Fruit fly (Drosophila melanogaster): ENCODE measurements around the gene CG15252.

DNA sequence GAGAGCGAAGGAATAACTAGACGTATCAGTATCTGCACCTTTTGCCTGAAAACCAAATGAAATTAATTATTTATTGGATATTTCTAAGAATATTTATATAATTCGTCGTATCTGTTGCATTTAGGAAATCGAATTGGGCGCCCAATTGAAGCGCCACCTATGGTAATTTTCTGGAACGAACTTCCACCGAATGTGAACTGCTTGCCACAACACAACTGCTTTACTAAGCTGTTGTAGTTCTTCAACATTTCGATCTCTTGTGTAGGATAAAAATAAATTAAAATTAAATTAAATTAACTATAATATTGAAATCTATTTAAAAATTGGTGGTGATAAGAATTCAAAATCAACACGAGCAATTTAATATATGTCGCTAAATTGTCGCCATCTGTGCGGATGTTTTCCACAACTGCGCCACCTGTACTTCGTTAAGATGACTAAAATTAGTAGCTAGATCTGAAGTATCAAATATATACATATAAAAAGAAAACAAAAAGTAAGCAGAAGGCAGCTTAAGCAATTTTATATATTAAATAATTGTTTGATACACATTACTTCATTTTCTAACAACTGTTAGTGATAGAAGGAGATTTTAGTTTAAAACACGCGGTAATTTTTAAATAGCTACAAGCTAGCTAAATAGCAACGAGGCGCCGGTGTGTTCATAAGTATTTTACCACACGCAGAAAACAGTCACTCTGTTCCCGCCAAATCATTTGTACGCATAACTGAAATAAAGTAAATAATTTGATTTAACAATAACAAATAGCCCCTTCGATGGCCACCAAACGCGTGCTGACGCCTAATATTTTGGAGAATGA lies 29.6 kb upstream of the CG15252 start, which contains the start of gene Dna2:
- TF ChIP-seq CG9705 (GFP tag; optimal IDR thresholded peaks at IDR 0.05) (no peak), sv (GFP tag; optimal IDR thresholded peaks at IDR 0.05) (no peak), h (GFP tag; optimal IDR thresholded peaks at IDR 0.05) (no peak), CG32264 (GFP tag; optimal IDR thresholded peaks at IDR 0.05) (no peak), Hr78 (GFP tag; optimal IDR thresholded peaks at IDR 0.05) (no peak), psq (GFP tag; optimal IDR thresholded peaks at IDR 0.05) (no peak), jim (GFP tag; optimal IDR thresholded peaks at IDR 0.05) (no peak), Myc (optimal IDR thresholded peaks at IDR 0.05) (peak; percentile 82), usp (GFP tag; optimal IDR thresholded peaks at IDR 0.05) (no peak), tai (GFP tag; optimal IDR thresholded peaks at IDR 0.05) (no peak), Rel (GFP tag; optimal IDR thresholded peaks at IDR 0.05) (no peak), Rel (tag; optimal IDR thresholded peaks at IDR 0.05) (no peak)
